Worm (Caenorhabditis elegans): Measurements from ENCODE around the gene F26A10.2.

DNA sequence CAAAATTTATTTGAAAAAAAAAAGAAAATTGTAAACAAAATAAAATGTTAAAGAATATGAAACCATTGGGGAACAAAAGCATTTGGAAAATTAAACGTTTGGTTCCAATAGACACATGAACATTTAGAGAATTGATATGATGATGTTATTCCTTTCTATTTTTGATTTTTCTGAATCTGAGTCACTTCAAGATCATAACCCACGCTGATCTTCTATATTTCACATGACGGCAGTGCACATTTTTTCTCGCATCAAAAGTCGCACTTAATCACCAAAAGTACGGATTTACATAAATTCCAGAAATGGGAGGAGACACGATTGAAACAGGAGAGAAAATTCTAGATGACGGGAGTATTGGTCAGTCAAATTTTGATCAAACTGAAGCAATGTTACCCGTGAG lies 27.5 kb upstream of the F26A10.2 start, which contains the start of gene F27D9.2:
- no peak for TF ChIP-seq ref-1 (GFP tag; conservative IDR thresholded peaks at IDR 0.05)
- no peak for TF ChIP-seq flt-1 (GFP tag; IDR thresholded peaks at IDR 0.05)
- TF ChIP-seq ztf-23 (GFP tag; IDR thresholded peaks at IDR 0.05), result no peak
- no peak for TF ChIP-seq cog-1 (tag; optimal IDR thresholded peaks at IDR 0.05)
- no peak for TF ChIP-seq tab-1 (GFP tag; IDR thresholded peaks at IDR 0.05)
- no peak for TF ChIP-seq med-1 (GFP tag; optimal IDR thresholded peaks at IDR 0.05; ENCODE audit: insufficient read depth)
- TF ChIP-seq T22C8.4 (GFP tag; IDR thresholded peaks at IDR 0.05), result no peak
- no peak for TF ChIP-seq ztf-29 (GFP tag; IDR thresholded peaks at IDR 0.05)

All from whole organism, midembryonic.